Worm (Caenorhabditis elegans) whole organism, early embryonic: ENCODE measurements around the gene W09D6.1.
A peak's percentile ranks its signal among the peaks of the same experiment; 100 is the strongest.

Experiments
- B0310.2 ChIP-seq: sonication (generic microtip); optimal IDR thresholded peaks from 2 replicates; lab custom pipeline; 2016; ENCODE audit warnings: mild to moderate bottlenecking, missing genetic modification characterization, missing compliant biosample characterization
- F13C5.2 ChIP-seq: sonication (generic microtip); optimal IDR thresholded peaks from 2 replicates; lab custom pipeline; 2017; ENCODE audit warnings: mild to moderate bottlenecking, missing genetic modification characterization, inconsistent platforms, missing compliant biosample characterization
- aly-1 ChIP-seq: sonication (generic microtip); optimal IDR thresholded peaks from 2 replicates; lab custom pipeline; 2016; ENCODE audit warnings: missing genetic modification characterization, missing compliant biosample characterization
- ama-1 ChIP-seq: fragments of 150-350 bp; optimal IDR thresholded peaks from 2 replicates; lab custom pipeline; 2014
- ceh-13 ChIP-seq: fragments of 200-800 bp; sonication (Bioruptor generic); optimal IDR thresholded peaks from 2 replicates; lab custom pipeline; 2018; ENCODE audit warnings: mild to moderate bottlenecking, missing genetic modification characterization, missing compliant biosample characterization
- ceh-36 ChIP-seq: sonication (generic microtip); optimal IDR thresholded peaks from 2 replicates; lab custom pipeline; 2016; ENCODE audit warnings: missing genetic modification characterization, inconsistent platforms, missing compliant biosample characterization
- ets-7 ChIP-seq: sonication (generic microtip); optimal IDR thresholded peaks from 2 replicates; lab custom pipeline; 2016; ENCODE audit warnings: missing genotype, missing genetic modification characterization, missing compliant biosample characterization
- flt-1 ChIP-seq: fragments of 200-800 bp; sonication (Bioruptor generic); IDR thresholded peaks from 2 replicates; pipeline ENCODE4 v1.3.6; 2022; ENCODE audit warnings: missing genetic modification characterization, missing compliant biosample characterization
- hmbx-1 ChIP-seq: sonication (generic microtip); optimal IDR thresholded peaks from 2 replicates; lab custom pipeline; 2016; ENCODE audit warnings: mild to moderate bottlenecking, missing genetic modification characterization, missing compliant biosample characterization
- hmg-4 ChIP-seq: fragments of 200-800 bp; sonication (Bioruptor generic); optimal IDR thresholded peaks from 2 replicates; lab custom pipeline; 2018; ENCODE audit warnings: mild to moderate bottlenecking, missing genetic modification characterization, missing compliant biosample characterization
- hnd-1 ChIP-seq: sonication (generic microtip); optimal IDR thresholded peaks from 2 replicates; lab custom pipeline; 2016; ENCODE audit warnings: missing genetic modification characterization, missing compliant biosample characterization
- pes-1 ChIP-seq: fragments of 200-800 bp; sonication (Bioruptor generic); IDR thresholded peaks from 2 replicates; pipeline ENCODE4 v1.3.6; 2022; ENCODE audit warnings: missing genetic modification reagents, missing genetic modification characterization, missing compliant biosample characterization
- scrt-1 ChIP-seq: fragments of 200-800 bp; sonication (Bioruptor generic); IDR thresholded peaks from 2 replicates; pipeline ENCODE4 v1.3.6; 2022; ENCODE audit warnings: missing genetic modification characterization, missing compliant biosample characterization
- sea-1 ChIP-seq: fragments of 200-800 bp; sonication (Bioruptor generic); conservative IDR thresholded peaks from 2 replicates; pipeline ENCODE4 v1.3.6; 2022; ENCODE audit warnings: missing genetic modification characterization, missing compliant biosample characterization
- tbx-11 ChIP-seq: fragments of 200-800 bp; sonication (Bioruptor generic); IDR thresholded peaks from 2 replicates; pipeline ENCODE4 v1.3.6; 2022; ENCODE audit warnings: missing genetic modification characterization, missing compliant biosample characterization
- tbx-37 ChIP-seq: fragments of 200-800 bp; sonication (Bioruptor generic); conservative IDR thresholded peaks from 2 replicates; pipeline ENCODE4 v1.3.6; 2022; ENCODE audit warnings: missing genetic modification reagents, missing genetic modification characterization, missing compliant biosample characterization
- tra-4 ChIP-seq: sonication (generic microtip); optimal IDR thresholded peaks from 2 replicates; lab custom pipeline; 2017; ENCODE audit warnings: missing genetic modification characterization, missing compliant biosample characterization

The W09D6.1 gene

ce11 chrIII:11036132-11036531, 32.5 kb upstream of the W09D6.1 start:
- no peak for TF ChIP-seq ceh-13 (GFP tag; lab: Kevin White, UChicago)
- 0 out of 2 replicates have a peak, but pooled peaks have one; percentile 7 for TF ChIP-seq flt-1 (GFP tag; lab: Robert Waterston, UW)
- peak; percentile 67 for TF ChIP-seq F13C5.2
- no peak for TF ChIP-seq pes-1
- TF ChIP-seq tbx-11 (GFP tag; lab: Robert Waterston, UW) = no peak
- TF ChIP-seq tbx-37 = no peak

- TF ChIP-seq tbx-37 (no peak), B0310.2 (tag; lab: Kevin White, UChicago) (no peak), F13C5.2 (no peak), hmg-4 (no peak)
Observed at ce11 chrIII:11036640-11037039, 32.0 kb upstream of the W09D6.1 start, which contains the start of gene spat-2. spat-2 (plus strand) TSS chrIII:11036940.

- TF ChIP-seq ama-1 (lab: Kevin White, UChicago) (no peak), B0310.2 (tag; lab: Kevin White, UChicago) (no peak), aly-1 (tag; lab: Kevin White, UChicago) (no peak), ets-7 (no peak), tbx-37 (no peak), flt-1 (GFP tag; lab: Robert Waterston, UW) (no peak), tra-4 (tag; lab: Kevin White, UChicago) (no peak), hmg-4 (no peak), scrt-1 (no peak), pes-1 (no peak), ceh-13 (GFP tag; lab: Kevin White, UChicago) (no peak), F13C5.2 (no peak), ceh-36 (tag; lab: Kevin White, UChicago) (no peak), hnd-1 (tag; lab: Kevin White, UChicago) (no peak), sea-1 (GFP tag; lab: Robert Waterston, UW) (no peak), hmbx-1 (no peak)
Observed at ce11 chrIII:11039250-11039649, 29.4 kb upstream of the W09D6.1 start.

ce11 chrIII:11040606-11041005, 28.0 kb upstream of the W09D6.1 start:
- TF ChIP-seq tbx-11 (GFP tag; lab: Robert Waterston, UW) (no peak), hmbx-1 (no peak), sea-1 (GFP tag; lab: Robert Waterston, UW) (no peak), F13C5.2 (no peak), ceh-36 (tag; lab: Kevin White, UChicago) (no peak), tbx-37 (no peak), flt-1 (GFP tag; lab: Robert Waterston, UW) (no peak), ceh-13 (GFP tag; lab: Kevin White, UChicago) (no peak), pes-1 (no peak), hmg-4 (no peak), tra-4 (tag; lab: Kevin White, UChicago) (no peak), hnd-1 (tag; lab: Kevin White, UChicago) (no peak), B0310.2 (tag; lab: Kevin White, UChicago) (no peak), aly-1 (tag; lab: Kevin White, UChicago) (no peak), scrt-1 (no peak), ama-1 (lab: Kevin White, UChicago) (no peak), ets-7 (no peak)

- no peak for TF ChIP-seq B0310.2 (tag; lab: Kevin White, UChicago)
- TF ChIP-seq ceh-13 (GFP tag; lab: Kevin White, UChicago) = no peak
- no peak for TF ChIP-seq tbx-37
Observed at ce11 chrIII:11045196-11045595, 23.5 kb upstream of the W09D6.1 start.

ce11 chrIII:11046549-11046948, 22.1 kb upstream of the W09D6.1 start:
- no peak for TF ChIP-seq tra-4 (tag; lab: Kevin White, UChicago)
- TF ChIP-seq B0310.2 (tag; lab: Kevin White, UChicago) = no peak
- TF ChIP-seq tbx-11 (GFP tag; lab: Robert Waterston, UW) = no peak
- TF ChIP-seq ceh-13 (GFP tag; lab: Kevin White, UChicago) = no peak
- no peak for TF ChIP-seq pes-1
- TF ChIP-seq ceh-36 (tag; lab: Kevin White, UChicago) = no peak
- no peak for TF ChIP-seq scrt-1
- no peak for TF ChIP-seq ama-1 (lab: Kevin White, UChicago)
- no peak for TF ChIP-seq flt-1 (GFP tag; lab: Robert Waterston, UW)
- TF ChIP-seq tbx-37 = no peak
- TF ChIP-seq hmg-4 = no peak
- no peak for TF ChIP-seq hnd-1 (tag; lab: Kevin White, UChicago)
- TF ChIP-seq F13C5.2 = no peak
- no peak for TF ChIP-seq ets-7
- no peak for TF ChIP-seq aly-1 (tag; lab: Kevin White, UChicago)
- TF ChIP-seq sea-1 (GFP tag; lab: Robert Waterston, UW) = no peak

- TF ChIP-seq aly-1 (tag; lab: Kevin White, UChicago) (no peak), sea-1 (GFP tag; lab: Robert Waterston, UW) (no peak), scrt-1 (no peak), B0310.2 (tag; lab: Kevin White, UChicago) (no peak), hmg-4 (no peak), ama-1 (lab: Kevin White, UChicago) (no peak), F13C5.2 (no peak)
Observed at ce11 chrIII:11050658-11051118, 18.0 kb upstream of the W09D6.1 start.

ce11 chrIII:11053603-11054002, 15.1 kb upstream of the W09D6.1 start:
- no peak for TF ChIP-seq ceh-36 (tag; lab: Kevin White, UChicago)

- TF ChIP-seq pes-1 (no peak), F13C5.2 (no peak), flt-1 (GFP tag; lab: Robert Waterston, UW) (no peak), ets-7 (no peak), hmg-4 (no peak), ama-1 (lab: Kevin White, UChicago) (no peak), hnd-1 (tag; lab: Kevin White, UChicago) (no peak), tbx-37 (no peak), B0310.2 (tag; lab: Kevin White, UChicago) (no peak), hmbx-1 (no peak), scrt-1 (no peak)
Observed at ce11 chrIII:11054032-11054431, 14.6 kb upstream of the W09D6.1 start.
